Worm (Caenorhabditis elegans): ENCODE results near the gene magu-4.

The magu-4 gene

ce11 chrIV:9993403-9994132 is 16.0 kb upstream of the magu-4 start (continued):
- no peak for TF ChIP-seq dmd-9 (GFP tag; IDR thresholded peaks at IDR 0.05)
- no peak for TF ChIP-seq tra-1 (GFP tag; IDR thresholded peaks at IDR 0.05)
- peak; percentile 26 for TF ChIP-seq hlh-11 (tag; optimal IDR thresholded peaks at IDR 0.05)
- TF ChIP-seq daf-8 (GFP tag; IDR thresholded peaks at IDR 0.05): no peak
- no peak for TF ChIP-seq Y75B8A.6 (GFP tag; IDR thresholded peaks at IDR 0.05)
- TF ChIP-seq madf-9 (GFP tag; conservative IDR thresholded peaks at IDR 0.05): no peak
- 0 out of 2 replicates have a peak, but pooled peaks have one; percentile 28 for TF ChIP-seq snpc-1.2 (GFP tag; IDR thresholded peaks at IDR 0.05)
- TF ChIP-seq lim-7 (GFP tag; IDR thresholded peaks at IDR 0.05): no peak
- no peak for TF ChIP-seq hmg-1.1 (GFP tag; IDR thresholded peaks at IDR 0.05)
- TF ChIP-seq zip-11 (GFP tag; IDR thresholded peaks at IDR 0.05): no peak
- no peak for TF ChIP-seq nhr-25 (tag; optimal IDR thresholded peaks at IDR 0.05; ENCODE audit: borderline replicate concordance, insufficient read depth)
- no peak for TF ChIP-seq mes-2 (tag; optimal IDR thresholded peaks at IDR 0.05; ENCODE audit: poor library complexity, severe bottlenecking)
- TF ChIP-seq ceh-20 (GFP tag; IDR thresholded peaks at IDR 0.05): no peak
- TF ChIP-seq nhr-77 (tag; optimal IDR thresholded peaks at IDR 0.05): no peak
- TF ChIP-seq sdz-12 (GFP tag; optimal IDR thresholded peaks at IDR 0.05): no peak
- 0 out of 2 replicates have a peak, but pooled peaks have one; percentile 6 for TF ChIP-seq nhr-41 (GFP tag; IDR thresholded peaks at IDR 0.05)
- TF ChIP-seq fos-1 (tag; optimal IDR thresholded peaks at IDR 0.05): no peak
- no peak for TF ChIP-seq T26A8.4 (GFP tag; IDR thresholded peaks at IDR 0.05)
- no peak for TF ChIP-seq nhr-42 (GFP tag; IDR thresholded peaks at IDR 0.05)
- no peak for TF ChIP-seq zfp-2 (tag; optimal IDR thresholded peaks at IDR 0.05)
- TF ChIP-seq ceh-32 (tag; optimal IDR thresholded peaks at IDR 0.05; ENCODE audit: poor library complexity): no peak
- TF ChIP-seq F26F4.8 (GFP tag; conservative IDR thresholded peaks at IDR 0.05): no peak
- TF ChIP-seq mxl-3 (GFP tag; optimal IDR thresholded peaks at IDR 0.05): no peak
- no peak for TF ChIP-seq ZK546.5 (tag; optimal IDR thresholded peaks at IDR 0.05)
- TF ChIP-seq saeg-2 (GFP tag; IDR thresholded peaks at IDR 0.05): 0 out of 2 replicates have a peak, but pooled peaks have one; percentile 5
- no peak for TF ChIP-seq F37D6.2 (tag; optimal IDR thresholded peaks at IDR 0.05)
- TF ChIP-seq ceh-62 (tag; optimal IDR thresholded peaks at IDR 0.05): no peak
- no peak for TF ChIP-seq daf-19 (GFP tag; conservative IDR thresholded peaks at IDR 0.05)
- no peak for TF ChIP-seq nhr-76 (tag; optimal IDR thresholded peaks at IDR 0.05)
- no peak for TF ChIP-seq tag-97 (GFP tag; IDR thresholded peaks at IDR 0.05)
- TF ChIP-seq skn-1 (tag; optimal IDR thresholded peaks at IDR 0.05): no peak
- TF ChIP-seq dmd-6 (GFP tag; IDR thresholded peaks at IDR 0.05): no peak
- TF ChIP-seq unc-39 (tag; optimal IDR thresholded peaks at IDR 0.05): no peak
- no peak for TF ChIP-seq pha-4 (GFP tag; IDR thresholded peaks at IDR 0.05)
- TF ChIP-seq pha-4 (tag; optimal IDR thresholded peaks at IDR 0.05): no peak
- TF ChIP-seq lin-29 (GFP tag; IDR thresholded peaks at IDR 0.05): no peak
- TF ChIP-seq ztf-7 (tag; optimal IDR thresholded peaks at IDR 0.05): no peak
- no peak for TF ChIP-seq lin-15B (tag; optimal IDR thresholded peaks at IDR 0.05)
- TF ChIP-seq F10B5.3 (tag; optimal IDR thresholded peaks at IDR 0.05): no peak
- TF ChIP-seq jun-1 (tag; optimal IDR thresholded peaks at IDR 0.05): no peak
- TF ChIP-seq lir-3 (tag; optimal IDR thresholded peaks at IDR 0.05): no peak
- no peak for TF ChIP-seq zip-2 (tag; optimal IDR thresholded peaks at IDR 0.05)
- TF ChIP-seq lsy-2 (tag; optimal IDR thresholded peaks at IDR 0.05): no peak
- peak in 1 of 2 experiments; percentile 6 for TF ChIP-seq unc-62 (GFP tag; optimal IDR thresholded peaks at IDR 0.05 in 1 of 2)
- TF ChIP-seq unc-62 (tag; optimal IDR thresholded peaks at IDR 0.05): no peak
- no peak for TF ChIP-seq zfp-3 (GFP tag; conservative IDR thresholded peaks at IDR 0.05)
- TF ChIP-seq pqm-1 (tag; optimal IDR thresholded peaks at IDR 0.05): no peak
- TF ChIP-seq vab-7 (GFP tag; IDR thresholded peaks at IDR 0.05): no peak
- no peak for TF ChIP-seq dmd-8 (GFP tag; IDR thresholded peaks at IDR 0.05)
- TF ChIP-seq mdl-1 (tag; optimal IDR thresholded peaks at IDR 0.05): no peak
- no peak for TF ChIP-seq hif-1 (tag; optimal IDR thresholded peaks at IDR 0.05)
